Worm (Caenorhabditis elegans) whole organism, mixed stage, embryonic: ENCODE results near the gene K07H8.5.

Experiments
- M03D4.4 ChIP-seq: sonication (generic microtip); optimal IDR thresholded peaks from 2 replicates; lab custom pipeline; 2017; ENCODE audit warnings: mild to moderate bottlenecking, missing genetic modification characterization, missing compliant biosample characterization
- bed-3 ChIP-seq: fragments of 200-800 bp; sonication (Bioruptor generic); optimal IDR thresholded peaks from 3 replicates; lab custom pipeline; 2018; ENCODE audit warnings: mild to moderate bottlenecking, missing genetic modification characterization, moderate library complexity, missing compliant biosample characterization
- blmp-1 ChIP-seq: fragments of 150-350 bp; optimal IDR thresholded peaks from 2 replicates; lab custom pipeline; 2014; ENCODE audit warnings: missing biosample characterization, missing genetic modification characterization
- ceh-39 ChIP-seq: fragments of 150-350 bp; optimal IDR thresholded peaks from 2 replicates; lab custom pipeline; 2014; ENCODE audit warnings: missing biosample characterization, missing genetic modification characterization
- ceh-43 ChIP-seq: fragments of 200-800 bp; sonication (Bioruptor generic); optimal IDR thresholded peaks from 2 replicates; lab custom pipeline; 2018; ENCODE audit warnings: mild to moderate bottlenecking, missing genetic modification characterization, moderate library complexity, missing compliant biosample characterization
- ceh-83 ChIP-seq: fragments of 200-800 bp; sonication (Bioruptor generic); optimal IDR thresholded peaks from 2 replicates; lab custom pipeline; 2018; ENCODE audit warnings: mild to moderate bottlenecking, missing genetic modification characterization, missing compliant biosample characterization
- cnd-1 ChIP-seq: fragments of 200-800 bp; sonication (Bioruptor generic); optimal IDR thresholded peaks from 2 replicates; lab custom pipeline; 2018; ENCODE audit warnings: mild to moderate bottlenecking, missing genetic modification characterization, missing compliant biosample characterization
- elt-1 ChIP-seq: sonication (generic microtip); optimal IDR thresholded peaks from 2 replicates; lab custom pipeline; 2017; ENCODE audit warnings: missing genetic modification characterization, mild to moderate bottlenecking, missing compliant biosample characterization, antibody characterized with exemption, moderate library complexity, borderline replicate concordance; ENCODE audit not compliant: insufficient read depth
- flh-1 ChIP-seq: fragments of 200-800 bp; sonication (Bioruptor generic); optimal IDR thresholded peaks from 2 replicates; lab custom pipeline; 2018; ENCODE audit warnings: mild to moderate bottlenecking, missing genetic modification characterization, moderate library complexity, missing compliant biosample characterization
- ham-2 ChIP-seq: fragments of 200-800 bp; sonication (Bioruptor generic); optimal IDR thresholded peaks from 2 replicates; lab custom pipeline; 2018; ENCODE audit warnings: mild to moderate bottlenecking, missing genetic modification characterization, missing compliant biosample characterization
- hlh-1 ChIP-seq: fragments of 150-350 bp; optimal IDR thresholded peaks from 2 replicates; lab custom pipeline; 2014; ENCODE audit warnings: missing biosample characterization, missing genetic modification reagents, missing genetic modification characterization
- lin-13 ChIP-seq: fragments of 150-350 bp; optimal IDR thresholded peaks from 2 replicates; lab custom pipeline; 2014; ENCODE audit warnings: missing biosample characterization, missing genetic modification characterization
- mab-5 ChIP-seq: fragments of 150-350 bp; optimal IDR thresholded peaks from 2 replicates; lab custom pipeline; 2014; ENCODE audit warnings: missing biosample characterization, missing genetic modification characterization
- mep-1 ChIP-seq: fragments of 150-350 bp; optimal IDR thresholded peaks from 2 replicates; lab custom pipeline; 2017; ENCODE audit warnings: missing biosample characterization, missing genetic modification reagents, missing genetic modification characterization, inconsistent platforms
- mls-2 ChIP-seq: sonication (generic microtip); optimal IDR thresholded peaks from 2 replicates; lab custom pipeline; 2016; ENCODE audit warnings: mild to moderate bottlenecking, missing genetic modification characterization, moderate library complexity, missing compliant biosample characterization
- nhr-12 ChIP-seq: fragments of 150-350 bp; optimal IDR thresholded peaks from 2 replicates; lab custom pipeline; 2014; ENCODE audit warnings: missing biosample characterization, missing genetic modification characterization
- nhr-2 ChIP-seq: fragments of 150-350 bp; optimal IDR thresholded peaks from 2 replicates; lab custom pipeline; 2014; ENCODE audit warnings: missing biosample characterization, missing genetic modification characterization
- nhr-237 ChIP-seq: fragments of 150-350 bp; optimal IDR thresholded peaks from 2 replicates; lab custom pipeline; 2014; ENCODE audit warnings: missing biosample characterization, missing genetic modification characterization
- nhr-76 ChIP-seq: sonication (generic microtip); optimal IDR thresholded peaks from 2 replicates; lab custom pipeline; 2017; ENCODE audit warnings: missing biosample characterization, missing genetic modification characterization
- pha-4 ChIP-seq: fragments of 150-350 bp; optimal IDR thresholded peaks from 2 replicates; lab custom pipeline; 2018; ENCODE audit warnings: missing biosample characterization, missing genetic modification reagents, missing genetic modification characterization
- sptf-1 ChIP-seq: sonication (generic microtip); optimal IDR thresholded peaks from 2 replicates; lab custom pipeline; 2017; ENCODE audit warnings: mild to moderate bottlenecking, missing genetic modification characterization, moderate library complexity, missing compliant biosample characterization
- unc-120 ChIP-seq: sonication (generic microtip); optimal IDR thresholded peaks from 2 replicates; lab custom pipeline; 2017; ENCODE audit warnings: missing genetic modification characterization, missing compliant biosample characterization; ENCODE audit not compliant: poor library complexity, severe bottlenecking
- zip-8 ChIP-seq: fragments of 150-350 bp; optimal IDR thresholded peaks from 2 replicates; lab custom pipeline; 2014; ENCODE audit warnings: missing biosample characterization, missing genetic modification characterization
- ztf-11 ChIP-seq: fragments of 150-350 bp; optimal IDR thresholded peaks from 2 replicates; lab custom pipeline; 2014; ENCODE audit warnings: missing biosample characterization, missing genetic modification characterization

K07H8.5 gene

ce11 chrIV:8262671-8263070, 5.5 kb upstream of the K07H8.5 start:
- TF ChIP-seq elt-1 (tag; lab: Kevin White, UChicago) (no peak), hlh-1 (tag; lab: Kevin White, UChicago) (no peak), cnd-1 (tag; lab: Kevin White, UChicago) (no peak), unc-120 (no peak)
- TF ChIP-seq, all 35 proteins: peak for 0

- no peak for TF ChIP-seq mep-1 (tag; lab: Kevin White, UChicago)
- TF ChIP-seq zip-8 (tag; lab: Kevin White, UChicago): no peak
- TF ChIP-seq nhr-76 (tag; lab: Kevin White, UChicago): no peak
- TF ChIP-seq sptf-1: no peak
- no peak for TF ChIP-seq nhr-2 (tag; lab: Kevin White, UChicago)
- no peak for TF ChIP-seq ceh-39
- TF ChIP-seq lin-13: no peak
- TF ChIP-seq ztf-11 (tag; lab: Kevin White, UChicago): no peak
- TF ChIP-seq, all 35 proteins: peak for 0
Measured at ce11 chrIV:8266024-8266949, 1.8 kb upstream of the K07H8.5 start.

ce11 chrIV:8273334-8273733, 5.2 kb downstream of the K07H8.5 start:
- TF ChIP-seq zip-8 (tag; lab: Kevin White, UChicago) (no peak), ham-2 (no peak), cnd-1 (tag; lab: Kevin White, UChicago) (no peak), lin-13 (no peak), ceh-43 (GFP tag; lab: Kevin White, UChicago) (no peak), ztf-11 (tag; lab: Kevin White, UChicago) (no peak), mls-2 (tag; lab: Kevin White, UChicago) (no peak), flh-1 (GFP tag; lab: Kevin White, UChicago) (no peak), sptf-1 (no peak), unc-120 (no peak), blmp-1 (tag; lab: Kevin White, UChicago) (no peak)
- TF ChIP-seq, all 35 proteins: peak for 0

ce11 chrIV:8275232-8275631, 7.1 kb downstream of the K07H8.5 start, which contains the start of gene K07H8.11:
TSS of gene K07H8.11 (minus strand) at chrIV:8275332.
- no peak for TF ChIP-seq lin-13
- TF ChIP-seq cnd-1 (tag; lab: Kevin White, UChicago): no peak
- no peak for TF ChIP-seq M03D4.4 (tag; lab: Kevin White, UChicago)
- no peak for TF ChIP-seq hlh-1 (tag; lab: Kevin White, UChicago)
- no peak for TF ChIP-seq nhr-237 (tag; lab: Kevin White, UChicago)
- TF ChIP-seq ceh-43 (GFP tag; lab: Kevin White, UChicago): no peak
- no peak for TF ChIP-seq mls-2 (tag; lab: Kevin White, UChicago)
- no peak for TF ChIP-seq bed-3 (GFP tag; lab: Kevin White, UChicago)
- TF ChIP-seq mep-1 (tag; lab: Kevin White, UChicago): no peak
- TF ChIP-seq ham-2: no peak
- no peak for TF ChIP-seq mab-5 (tag; lab: Kevin White, UChicago)
- TF ChIP-seq pha-4 (tag; lab: Kevin White, UChicago): no peak

ce11 chrIV:8276609-8277008, 8.5 kb downstream of the K07H8.5 start, which contains the start of gene K07H8.12:
TSS of gene K07H8.12 (minus strand) at chrIV:8276709.
- TF ChIP-seq cnd-1 (tag; lab: Kevin White, UChicago) (no peak), elt-1 (tag; lab: Kevin White, UChicago) (no peak), nhr-76 (tag; lab: Kevin White, UChicago) (no peak), bed-3 (GFP tag; lab: Kevin White, UChicago) (no peak), ceh-83 (GFP tag; lab: Kevin White, UChicago) (no peak), nhr-2 (tag; lab: Kevin White, UChicago) (no peak), ceh-39 (no peak)
- TF ChIP-seq, all 35 proteins: peak for 0

ce11 chrIV:8283214-8283613, 15.1 kb downstream of the K07H8.5 start:
- TF ChIP-seq unc-120: no peak
- TF ChIP-seq flh-1 (GFP tag; lab: Kevin White, UChicago): no peak
- TF ChIP-seq nhr-12 (tag; lab: Kevin White, UChicago): no peak
